Fruit fly (Drosophila melanogaster): ENCODE results near the gene Acbp5.

Gene Acbp5

DNA sequence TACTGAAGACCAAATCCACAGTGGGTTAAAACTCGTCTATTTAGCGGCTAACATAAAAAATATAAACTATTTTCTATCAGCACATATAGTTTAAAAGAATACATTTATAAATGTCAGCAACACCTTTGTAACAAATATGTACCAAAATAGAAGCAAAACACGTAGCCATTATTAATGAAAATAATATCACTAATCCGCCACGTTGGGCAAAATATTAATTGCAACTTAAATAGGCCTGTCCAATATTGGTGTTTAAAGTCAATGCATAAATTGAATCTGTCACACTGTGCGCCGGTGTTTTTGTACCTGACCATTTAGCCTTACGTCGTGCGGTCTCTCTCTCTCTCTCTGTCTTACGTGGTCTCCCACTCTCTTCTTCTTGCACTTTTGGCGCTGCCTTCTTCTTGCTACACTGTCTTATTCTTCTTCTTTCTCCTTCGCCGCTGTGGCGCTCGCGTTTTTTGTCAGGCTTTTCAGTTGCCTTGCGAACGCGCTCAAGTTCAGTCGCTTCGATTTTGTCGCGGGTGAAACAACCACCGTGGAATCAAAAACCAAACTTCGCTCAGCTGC is 22.3 kb downstream of the Acbp5 start (continued):
- peak; percentile 96 for TF ChIP-seq CG11504 (tag; optimal IDR thresholded peaks at IDR 0.05)
- peak; percentile 92 for TF ChIP-seq CG11560 (tag; IDR thresholded peaks at IDR 0.05)
- TF ChIP-seq CG2712 (tag; optimal IDR thresholded peaks at IDR 0.05) = peak; percentile 99
- TF ChIP-seq lola (GFP tag; optimal IDR thresholded peaks at IDR 0.05) = peak in 1 of 3 experiments; percentile 99
- TF ChIP-seq CG14667 (GFP tag; IDR thresholded peaks at IDR 0.05) = peak; percentile 96
- TF ChIP-seq nom (GFP tag; optimal IDR thresholded peaks at IDR 0.05) = peak; percentile 86
- peak; percentile 96 for TF ChIP-seq CG3065 (GFP tag; optimal IDR thresholded peaks at IDR 0.05)
- peak; percentile 93 for TF ChIP-seq CG12104 (GFP tag; optimal IDR thresholded peaks at IDR 0.05)
- peak; percentile 97 for TF ChIP-seq Oaz (GFP tag; IDR thresholded peaks at IDR 0.05)
- peak; percentile 96 for TF ChIP-seq en (GFP tag; optimal IDR thresholded peaks at IDR 0.05)
- peak; percentile 97 for TF ChIP-seq klu (GFP tag; IDR thresholded peaks at IDR 0.05)
- peak; percentile 98 for TF ChIP-seq fd96Cb (tag; optimal IDR thresholded peaks at IDR 0.05)
- peak; percentile 99 for TF ChIP-seq esg (GFP tag; conservative IDR thresholded peaks at IDR 0.05)
- peak; percentile 91 for TF ChIP-seq CG18764 (GFP tag; optimal IDR thresholded peaks at IDR 0.05)
- peak; percentile 97 for TF ChIP-seq vfl (GFP tag; optimal IDR thresholded peaks at IDR 0.05)
- TF ChIP-seq pros (GFP tag; optimal IDR thresholded peaks at IDR 0.05) = peak; percentile 93
- TF ChIP-seq GATAe (GFP tag; conservative IDR thresholded peaks at IDR 0.05) = peak; percentile 87
- peak; percentile 99 for TF ChIP-seq CG7839 (tag; optimal IDR thresholded peaks at IDR 0.05)
- peak; percentile 92 for TF ChIP-seq CG1647 (GFP tag; optimal IDR thresholded peaks at IDR 0.05)
- TF ChIP-seq MTF-1 (GFP tag; optimal IDR thresholded peaks at IDR 0.05; ENCODE audit: borderline replicate concordance) = peak; percentile 88
- peak; percentile 97 for TF ChIP-seq CG8388 (GFP tag; optimal IDR thresholded peaks at IDR 0.05)
- TF ChIP-seq CG7357 (GFP tag; IDR thresholded peaks at IDR 0.05) = peak; percentile 96
- peak; percentile 95 for TF ChIP-seq CG9876 (GFP tag; optimal IDR thresholded peaks at IDR 0.05)
- peak; percentile 99 for TF ChIP-seq CG1529 (GFP tag; optimal IDR thresholded peaks at IDR 0.05)
- peak; percentile 94 for TF ChIP-seq Spps (tag; optimal IDR thresholded peaks at IDR 0.05)
- peak; percentile 91 for TF ChIP-seq CG6254 (GFP tag; optimal IDR thresholded peaks at IDR 0.05)
- TF ChIP-seq al (GFP tag; IDR thresholded peaks at IDR 0.05) = peak; percentile 98
- TF ChIP-seq CG1832 (GFP tag; optimal IDR thresholded peaks at IDR 0.05) = no peak
- TF ChIP-seq CG12942 (GFP tag; optimal IDR thresholded peaks at IDR 0.05) = peak; percentile 98
- TF ChIP-seq crol (GFP tag; IDR thresholded peaks at IDR 0.05) = peak; percentile 68
- TF ChIP-seq CG15479 (GFP tag; optimal IDR thresholded peaks at IDR 0.05) = no peak
- TF ChIP-seq Neu2 (GFP tag; optimal IDR thresholded peaks at IDR 0.05; ENCODE audit: borderline replicate concordance) = peak; percentile 69
- peak; percentile 91 for TF ChIP-seq Nf-YC (tag; optimal IDR thresholded peaks at IDR 0.05)
- TF ChIP-seq ro (GFP tag; IDR thresholded peaks at IDR 0.05) = peak; percentile 95
- TF ChIP-seq org-1 (GFP tag; optimal IDR thresholded peaks at IDR 0.05) = peak; percentile 99
- peak; percentile 97 for TF ChIP-seq Awh (GFP tag; IDR thresholded peaks at IDR 0.05)
- peak; percentile 95 for TF ChIP-seq fd64A (GFP tag; optimal IDR thresholded peaks at IDR 0.05)
- TF ChIP-seq H15 (GFP tag; IDR thresholded peaks at IDR 0.05) = peak; percentile 97
- peak; percentile 99 for TF ChIP-seq Ssrp (tag; optimal IDR thresholded peaks at IDR 0.05)
- peak; percentile 96 for TF ChIP-seq Gsc (GFP tag; IDR thresholded peaks at IDR 0.05)
- TF ChIP-seq CG9932 (GFP tag; IDR thresholded peaks at IDR 0.05) = peak; percentile 98
- TF ChIP-seq CG10274 (GFP tag; optimal IDR thresholded peaks at IDR 0.05) = peak; percentile 91
- peak; percentile 96 for TF ChIP-seq HHEX (GFP tag; optimal IDR thresholded peaks at IDR 0.05)
- TF ChIP-seq ara (GFP tag; IDR thresholded peaks at IDR 0.05) = peak; percentile 96
- peak; percentile 82 for TF ChIP-seq Deaf1 (tag; optimal IDR thresholded peaks at IDR 0.05)
- TF ChIP-seq mirr (GFP tag; optimal IDR thresholded peaks at IDR 0.05) = peak; percentile 85
- TF ChIP-seq HLHmδ (GFP tag; optimal IDR thresholded peaks at IDR 0.05) = no peak
- peak; percentile 83 for TF ChIP-seq psq (GFP tag; optimal IDR thresholded peaks at IDR 0.05)
- TF ChIP-seq fru (optimal IDR thresholded peaks at IDR 0.05) = no peak
- peak; percentile 55; the same call in 2 of the 3 replicates for TF ChIP-seq CG34224 (GFP tag; IDR thresholded peaks at IDR 0.05; ENCODE audit: partially characterized antibody)

All from whole organism, embryonic.